Worm (Caenorhabditis elegans) whole organism, L2 larva: ENCODE data around the gene nhr-39.
A peak's percentile ranks its signal among the peaks of the same experiment; 100 is the strongest.

Experiments used
- C34F6.9 ChIP-seq: fragments of 150-350 bp; optimal IDR thresholded peaks from 2 replicates; lab custom pipeline; 2014; ENCODE audit warnings: missing biosample characterization, missing genetic modification characterization
- F13H6.1 ChIP-seq: sonication (generic microtip); optimal IDR thresholded peaks from 2 replicates; lab custom pipeline; 2016; ENCODE audit warnings: missing genetic modification characterization, missing compliant biosample characterization
- Y55F3AM.14 ChIP-seq: fragments of 200-800 bp; sonication (Bioruptor generic); optimal IDR thresholded peaks from 2 replicates; lab custom pipeline; 2018; ENCODE audit warnings: mild to moderate bottlenecking, missing genetic modification characterization, missing compliant biosample characterization
- alr-1 ChIP-seq: fragments of 150-350 bp; optimal IDR thresholded peaks from 2 replicates; lab custom pipeline; 2014; ENCODE audit warnings: missing biosample characterization, missing genetic modification characterization
- aly-2 ChIP-seq: fragments of 150-350 bp; optimal IDR thresholded peaks from 2 replicates; lab custom pipeline; 2014; ENCODE audit warnings: missing biosample characterization, missing genetic modification characterization
- crh-2 ChIP-seq: sonication (generic microtip); optimal IDR thresholded peaks from 2 replicates; lab custom pipeline; 2017; ENCODE audit warnings: missing biosample characterization, missing genetic modification characterization
- dmd-4 ChIP-seq: sonication (generic microtip); optimal IDR thresholded peaks from 2 replicates; lab custom pipeline; 2017; ENCODE audit warnings: missing biosample characterization, missing genetic modification characterization
- egl-27 ChIP-seq: sonication (generic microtip); optimal IDR thresholded peaks from 3 replicates; lab custom pipeline; 2017; ENCODE audit warnings: missing biosample characterization, missing genetic modification reagents, missing genetic modification characterization
- elt-1 ChIP-seq: fragments of 150-350 bp; optimal IDR thresholded peaks from 2 replicates; lab custom pipeline; 2014; ENCODE audit warnings: missing biosample characterization, missing genetic modification characterization
- gmeb-1 ChIP-seq: fragments of 150-350 bp; optimal IDR thresholded peaks from 2 replicates; lab custom pipeline; 2014; ENCODE audit warnings: missing biosample characterization, missing genetic modification characterization
- lin-13 ChIP-seq: fragments of 150-350 bp; optimal IDR thresholded peaks from 2 replicates; lab custom pipeline; 2014; ENCODE audit warnings: missing biosample characterization, missing genetic modification reagents, missing genetic modification characterization
- lsy-2 ChIP-seq, 2 experiments: fragments of 150-350 bp in 1 of 2; sonication (generic microtip) in 1 of 2; optimal IDR thresholded peaks; 2 replicates each; lab custom pipeline; 2014 to 2017; ENCODE audit warnings: missing biosample characterization in 2 of 2, missing genetic modification characterization in 2 of 2
- mbf-1 ChIP-seq: sonication (generic microtip); optimal IDR thresholded peaks from 2 replicates; lab custom pipeline; 2017; ENCODE audit warnings: missing biosample characterization, missing genetic modification characterization
- mdl-1 ChIP-seq, 2 experiments: fragments of 150-350 bp in 1 of 2; sonication (generic microtip) in 1 of 2; optimal IDR thresholded peaks; 2 replicates each; lab custom pipeline; 2017; ENCODE audit warnings: missing biosample characterization in 2 of 2, missing genetic modification characterization in 2 of 2
- nhr-10 ChIP-seq: sonication (generic microtip); optimal IDR thresholded peaks from 2 replicates; lab custom pipeline; 2017; ENCODE audit warnings: missing biosample characterization, missing genetic modification characterization
- nhr-11 ChIP-seq: fragments of 150-350 bp; optimal IDR thresholded peaks from 2 replicates; lab custom pipeline; 2014; ENCODE audit warnings: missing biosample characterization, missing genetic modification characterization
- nhr-12 ChIP-seq: fragments of 150-350 bp; optimal IDR thresholded peaks from 2 replicates; lab custom pipeline; 2014; ENCODE audit warnings: missing biosample characterization, missing genetic modification characterization
- nhr-129 ChIP-seq: fragments of 150-350 bp; optimal IDR thresholded peaks from 2 replicates; lab custom pipeline; 2014; ENCODE audit warnings: missing biosample characterization, missing genetic modification characterization
- nhr-21 ChIP-seq: fragments of 150-350 bp; optimal IDR thresholded peaks from 2 replicates; lab custom pipeline; 2014; ENCODE audit warnings: missing biosample characterization, missing genetic modification characterization
- nhr-23 ChIP-seq: fragments of 150-350 bp; optimal IDR thresholded peaks from 2 replicates; lab custom pipeline; 2014; ENCODE audit warnings: missing biosample characterization, missing genetic modification reagents, missing genetic modification characterization
- nhr-237 ChIP-seq: fragments of 150-350 bp; optimal IDR thresholded peaks from 2 replicates; lab custom pipeline; 2014; ENCODE audit warnings: missing biosample characterization, missing genetic modification characterization
- nhr-25 ChIP-seq: fragments of 150-350 bp; sonication (generic microtip); optimal IDR thresholded peaks from 3 replicates; lab custom pipeline; 2014; ENCODE audit warnings: missing biosample characterization, missing genetic modification characterization
- nhr-6 ChIP-seq: fragments of 150-350 bp; optimal IDR thresholded peaks from 2 replicates; lab custom pipeline; 2014; ENCODE audit warnings: missing biosample characterization, missing genetic modification characterization
- nhr-77 ChIP-seq: fragments of 150-350 bp; optimal IDR thresholded peaks from 2 replicates; lab custom pipeline; 2014; ENCODE audit warnings: missing biosample characterization, missing genetic modification characterization
- peb-1 ChIP-seq: fragments of 150-350 bp; optimal IDR thresholded peaks from 2 replicates; lab custom pipeline; 2014; ENCODE audit warnings: missing biosample characterization, missing genetic modification characterization
- skn-1 ChIP-seq: sonication (generic microtip); optimal IDR thresholded peaks from 2 replicates; lab custom pipeline; 2017; ENCODE audit warnings: missing biosample characterization, missing genetic modification characterization
- sma-3 ChIP-seq: sonication (generic microtip); optimal IDR thresholded peaks from 2 replicates; lab custom pipeline; 2016; ENCODE audit warnings: missing genetic modification reagents, missing genetic modification characterization, missing compliant biosample characterization
- sma-9 ChIP-seq, 2 experiments: fragments of 150-350 bp in 1 of 2; sonication (generic microtip) in 1 of 2; optimal IDR thresholded peaks; 2 replicates each; lab custom pipeline; 2014 to 2016; ENCODE audit warnings: missing genetic modification characterization in 2 of 2, mild to moderate bottlenecking in 1 of 2, missing biosample characterization in 1 of 2, missing compliant biosample characterization in 1 of 2, missing genetic modification reagents in 1 of 2, moderate library complexity in 1 of 2
- unc-55 ChIP-seq: fragments of 150-350 bp; sonication (generic microtip); optimal IDR thresholded peaks from 3 replicates; lab custom pipeline; 2014; ENCODE audit warnings: missing biosample characterization, missing genetic modification reagents, missing genetic modification characterization
- unc-62 ChIP-seq: fragments of 150-350 bp; optimal IDR thresholded peaks from 2 replicates; lab custom pipeline; 2014; ENCODE audit warnings: missing biosample characterization, missing genetic modification reagents, missing genetic modification characterization
- zag-1 ChIP-seq: fragments of 150-350 bp; optimal IDR thresholded peaks from 2 replicates; lab custom pipeline; 2014; ENCODE audit warnings: missing biosample characterization, missing genetic modification characterization
- ztf-1 ChIP-seq: fragments of 200-800 bp; sonication (Bioruptor generic); conservative IDR thresholded peaks from 2 replicates; pipeline ENCODE4 v1.3.6; 2022; ENCODE audit warnings: missing genetic modification characterization, missing compliant biosample characterization
- ztf-11 ChIP-seq: sonication (generic microtip); optimal IDR thresholded peaks from 2 replicates; lab custom pipeline; 2017; ENCODE audit warnings: missing biosample characterization, missing genetic modification characterization

Gene nhr-39

ce11 chrV:9328670-9329069, 25.5 kb downstream of the nhr-39 start, which contains the start of gene K07B1.4:
Gene K07B1.4 (plus strand): TSS chrV:9328970.
- no peak for TF ChIP-seq nhr-23
- TF ChIP-seq Y55F3AM.14 (GFP tag; lab: Kevin White, UChicago), result no peak
- no peak for TF ChIP-seq nhr-21 (tag; lab: Kevin White, UChicago)
- TF ChIP-seq F13H6.1 (tag; lab: Kevin White, UChicago), result no peak
- TF ChIP-seq gmeb-1 (tag; lab: Kevin White, UChicago), result no peak
- TF ChIP-seq sma-3, result no peak
- no peak for TF ChIP-seq skn-1 (tag; lab: Kevin White, UChicago)
- TF ChIP-seq alr-1, result no peak
- no peak for TF ChIP-seq lsy-2 (tag; optimal IDR thresholded peaks at IDR 0.05; lab: Kevin White, UChicago)
- no peak for TF ChIP-seq egl-27 (tag; lab: Kevin White, UChicago)
- TF ChIP-seq crh-2 (tag; lab: Kevin White, UChicago), result no peak
- TF ChIP-seq mbf-1, result no peak
- TF ChIP-seq nhr-237, result no peak
- TF ChIP-seq aly-2, result no peak
- no peak for TF ChIP-seq lin-13 (GFP tag; lab: Kevin White, UChicago)
- TF ChIP-seq C34F6.9 (tag; lab: Kevin White, UChicago), result no peak

DNA sequence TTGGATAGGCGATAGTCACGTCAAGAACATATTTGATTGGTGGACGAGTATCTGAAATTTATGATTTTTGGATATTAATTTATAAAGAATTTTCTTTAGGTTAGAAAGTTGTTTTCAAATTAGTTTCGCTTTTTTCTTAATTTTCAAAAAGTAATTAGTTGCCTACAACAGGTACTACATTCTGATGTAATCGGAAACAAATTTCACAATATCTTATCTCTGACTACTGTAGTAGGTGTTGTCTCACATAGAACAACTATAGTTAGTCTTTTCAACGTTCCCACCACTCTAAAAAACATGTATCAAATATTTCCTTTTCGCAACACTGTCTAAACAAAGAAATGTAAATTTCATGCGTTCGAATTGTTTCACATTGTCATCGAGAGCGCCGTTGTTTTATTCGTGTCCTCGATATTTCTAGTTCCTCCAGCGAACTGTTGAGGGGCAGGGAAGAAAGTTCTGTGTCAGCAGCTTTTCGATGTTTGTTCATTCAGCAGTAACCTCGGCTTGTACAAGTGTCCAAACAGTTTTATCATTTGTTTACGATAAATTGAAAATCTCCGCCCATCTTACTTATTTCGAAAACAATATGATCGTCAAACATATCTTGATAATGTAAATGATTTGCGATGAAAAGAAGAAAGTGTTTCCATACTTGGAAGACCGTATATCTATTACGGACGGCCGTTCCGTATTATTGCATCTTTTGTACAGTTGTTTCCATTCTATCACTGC, 26.3 kb downstream of the nhr-39 start:
- TF ChIP-seq unc-62 (GFP tag; lab: Kevin White, UChicago) (no peak), elt-1 (tag; lab: Kevin White, UChicago) (no peak), gmeb-1 (tag; lab: Kevin White, UChicago) (no peak), nhr-11 (no peak), Y55F3AM.14 (GFP tag; lab: Kevin White, UChicago) (no peak), mdl-1 (tag; optimal IDR thresholded peaks at IDR 0.05; lab: Kevin White, UChicago) (no peak), dmd-4 (tag; lab: Kevin White, UChicago) (no peak), nhr-25 (tag; lab: Kevin White, UChicago) (no peak), peb-1 (tag; lab: Kevin White, UChicago) (no peak)

ce11 chrV:9332611-9333315, 29.6 kb downstream of the nhr-39 start:
- TF ChIP-seq peb-1 (tag; lab: Kevin White, UChicago), result no peak
- TF ChIP-seq unc-62 (GFP tag; lab: Kevin White, UChicago), result no peak
- TF ChIP-seq nhr-77, result no peak
- TF ChIP-seq nhr-21 (tag; lab: Kevin White, UChicago), result no peak
- peak; percentile 7 for TF ChIP-seq nhr-129 (tag; lab: Kevin White, UChicago)
- peak; percentile 48 for TF ChIP-seq F13H6.1 (tag; lab: Kevin White, UChicago)
- no peak for TF ChIP-seq nhr-10 (tag; lab: Kevin White, UChicago)
- TF ChIP-seq unc-55, result no peak
- TF ChIP-seq ztf-1 (GFP tag; lab: Robert Waterston, UW), result no peak
- TF ChIP-seq zag-1 (tag; lab: Kevin White, UChicago), result no peak
- TF ChIP-seq elt-1 (tag; lab: Kevin White, UChicago), result no peak
- no peak for TF ChIP-seq nhr-237
- TF ChIP-seq ztf-11 (tag; lab: Kevin White, UChicago), result no peak
- no peak for TF ChIP-seq nhr-12 (tag; lab: Kevin White, UChicago)

- TF ChIP-seq gmeb-1 (tag; lab: Kevin White, UChicago) (peak; percentile 31), nhr-12 (tag; lab: Kevin White, UChicago) (no peak), nhr-6 (tag; lab: Kevin White, UChicago) (no peak), alr-1 (no peak), nhr-25 (tag; lab: Kevin White, UChicago) (peak; percentile 59), F13H6.1 (tag; lab: Kevin White, UChicago) (no peak), unc-55 (peak; percentile 8), sma-9 (GFP tag; optimal IDR thresholded peaks at IDR 0.05; lab: Kevin White, UChicago) (peak; percentile 18), sma-9 (tag; optimal IDR thresholded peaks at IDR 0.05; lab: Kevin White, UChicago) (no peak)
- TF ChIP-seq, all 48 proteins: peak for 4
Observed at ce11 chrV:9333316-9334048, 30.4 kb downstream of the nhr-39 start, which contains the start of gene acl-14. Gene acl-14 (minus strand): TSS chrV:9333631.
